Fruit fly (Drosophila melanogaster): ENCODE results near the gene sens-2.

- TF ChIP-seq CG8478 (optimal IDR thresholded peaks at IDR 0.05) (no peak), CTCF (optimal IDR thresholded peaks at IDR 0.05) (no peak)
Observed at dm6 chr2L:6819230-6820049, 2.3 kb upstream of the sens-2 start.
